Fruit fly (Drosophila melanogaster) whole organism, embryonic: ENCODE results near the gene CG12177.

Source experiments
- ATbp ChIP-seq: fragments of 200-800 bp; sonication (Bioruptor generic); optimal IDR thresholded peaks from 2 replicates; lab custom pipeline; 2017; ENCODE audit warnings: missing biosample characterization, mild to moderate bottlenecking, missing genetic modification characterization, missing genetic modification reagents
- Awh ChIP-seq: fragments of 200-800 bp; sonication (Bioruptor generic); IDR thresholded peaks from 2 replicates; pipeline ENCODE4, ENCODE4 v1.3.6; 2022; ENCODE audit warnings: missing biosample characterization, missing genetic modification characterization
- BEAF-32 ChIP-seq: fragments of 200-800 bp; sonication (Bioruptor generic); optimal IDR thresholded peaks from 3 replicates; lab custom pipeline; 2017; ENCODE audit warnings: missing biosample characterization, missing genetic modification characterization, mild to moderate bottlenecking, moderate library complexity, missing genetic modification reagents
- Bdp1 ChIP-seq: fragments of 200-800 bp; sonication (Bioruptor generic); optimal IDR thresholded peaks from 3 replicates; lab custom pipeline; 2016; ENCODE audit warnings: missing biosample characterization, missing genetic modification characterization
- CG10321 ChIP-seq: fragments of 200-800 bp; sonication (Bioruptor generic); IDR thresholded peaks from 2 replicates; pipeline ENCODE4 v1.3.6; 2022; ENCODE audit warnings: missing biosample characterization, missing genetic modification characterization
- CG10543 ChIP-seq: fragments of 200-800 bp; sonication (Bioruptor generic); optimal IDR thresholded peaks from 3 replicates; lab custom pipeline; 2017; ENCODE audit warnings: missing biosample characterization, mild to moderate bottlenecking, missing genetic modification characterization, moderate library complexity
- CG10565 ChIP-seq: fragments of 200-800 bp; sonication (Bioruptor generic); optimal IDR thresholded peaks from 3 replicates; lab custom pipeline; 2016; ENCODE audit warnings: missing biosample characterization, mild to moderate bottlenecking, missing genetic modification characterization
- CG12071 ChIP-seq: fragments of 200-800 bp; sonication (Bioruptor generic); optimal IDR thresholded peaks from 3 replicates; lab custom pipeline; 2018; ENCODE audit warnings: missing biosample characterization, mild to moderate bottlenecking, missing genetic modification characterization
- CG13287 ChIP-seq: fragments of 200-800 bp; sonication (Bioruptor generic); IDR thresholded peaks from 2 replicates; pipeline ENCODE4 v1.3.6; 2022; ENCODE audit warnings: missing biosample characterization, missing genetic modification characterization; ENCODE audit not compliant: partially characterized antibody
- CG13296 ChIP-seq: fragments of 200-800 bp; sonication (Bioruptor generic); optimal IDR thresholded peaks from 3 replicates; lab custom pipeline; 2018; ENCODE audit warnings: missing biosample characterization, mild to moderate bottlenecking, missing genetic modification characterization
- CG34376 ChIP-seq: fragments of 200-800 bp; sonication (Bioruptor generic); optimal IDR thresholded peaks from 2 replicates; lab custom pipeline; 2018; ENCODE audit warnings: missing biosample characterization, mild to moderate bottlenecking, missing genetic modification characterization
- CG8290 ChIP-seq, 3 experiments: fragments of 200-800 bp; sonication (Bioruptor generic); optimal IDR thresholded peaks; 2 replicates each; lab custom pipeline; 2016 to 2019; ENCODE audit warnings: missing biosample characterization in 3 of 3, missing genetic modification characterization in 3 of 3, mild to moderate bottlenecking in 2 of 3, moderate library complexity in 1 of 3
- D19A ChIP-seq: fragments of 200-800 bp; optimal IDR thresholded peaks from 3 replicates; lab custom pipeline; 2019; ENCODE audit warnings: missing biosample characterization, mild to moderate bottlenecking, missing genetic modification characterization, moderate library complexity
- Deaf1 ChIP-seq: fragments of 200-800 bp; optimal IDR thresholded peaks from 3 replicates; lab custom pipeline; 2019; ENCODE audit warnings: missing biosample characterization, mild to moderate bottlenecking, missing genetic modification characterization, moderate library complexity
- Dref ChIP-seq: fragments of 200-800 bp; sonication (Bioruptor generic); IDR thresholded peaks from 2 replicates; pipeline ENCODE4 v1.3.6; 2022; ENCODE audit warnings: missing biosample characterization, missing genetic modification characterization
- E2f2 ChIP-seq: fragments of 200-800 bp; sonication (Bioruptor generic); IDR thresholded peaks from 2 replicates; pipeline ENCODE4 v1.3.6; 2022; ENCODE audit warnings: missing biosample characterization, missing genetic modification characterization
- Ets65A ChIP-seq: fragments of 200-800 bp; sonication (Bioruptor generic); peaks from one replicate; lab custom pipeline; 2016; ENCODE audit warnings: missing biosample characterization, missing genetic modification characterization
- Fer1 ChIP-seq: fragments of 200-800 bp; sonication (Bioruptor generic); optimal IDR thresholded peaks from 2 replicates; lab custom pipeline; 2017; ENCODE audit warnings: missing biosample characterization, mild to moderate bottlenecking, missing genetic modification characterization
- GATAe ChIP-seq: fragments of 200-800 bp; sonication (Bioruptor generic); conservative IDR thresholded peaks from 2 replicates; pipeline ENCODE4 v1.3.6; 2022; ENCODE audit warnings: missing biosample characterization, missing genetic modification characterization
- Hey ChIP-seq: fragments of 200-800 bp; sonication (Bioruptor generic); optimal IDR thresholded peaks from 3 replicates; lab custom pipeline; 2018; ENCODE audit warnings: missing biosample characterization, mild to moderate bottlenecking, missing genetic modification characterization
- Hr39 ChIP-seq: fragments of >200 bp; optimal IDR thresholded peaks from 2 replicates; lab custom pipeline; 2017
- Med ChIP-seq: fragments of 200-800 bp; sonication (Bioruptor generic); peaks from one replicate; lab custom pipeline; 2016; ENCODE audit warnings: missing biosample characterization, missing genetic modification characterization, mild to moderate bottlenecking, inconsistent platforms, moderate library complexity
- Pdp1 ChIP-seq, 2 experiments: fragments of 200-800 bp; sonication (Bioruptor generic); optimal IDR thresholded peaks; 3 replicates each; lab custom pipeline; 2016; ENCODE audit warnings: missing biosample characterization in 2 of 2, missing genetic modification characterization in 2 of 2, mild to moderate bottlenecking in 1 of 2, moderate library complexity in 1 of 2
- aop ChIP-seq: fragments of 200-800 bp; sonication (Bioruptor generic); IDR thresholded peaks from 2 replicates; pipeline ENCODE4 v1.3.6; 2022; ENCODE audit warnings: missing biosample characterization, missing genetic modification characterization
- cad ChIP-seq: fragments of >200 bp; optimal IDR thresholded peaks from 2 replicates; lab custom pipeline; 2017; ENCODE audit warnings: missing biosample characterization, missing genetic modification characterization
- chif ChIP-seq, 2 experiments: fragments of 200-800 bp; sonication (Bioruptor generic); optimal IDR thresholded peaks; 3 replicates each; lab custom pipeline; 2016; ENCODE audit warnings: missing biosample characterization in 2 of 2, missing genetic modification characterization in 2 of 2
- chinmo ChIP-seq: fragments of 200-800 bp; sonication (Bioruptor generic); IDR thresholded peaks from 4 replicates; pipeline ENCODE4 v1.3.6; 2022; ENCODE audit warnings: missing biosample characterization, missing genetic modification characterization; ENCODE audit not compliant: partially characterized antibody
- croc ChIP-seq: fragments of 200-800 bp; sonication (Bioruptor generic); conservative IDR thresholded peaks from 3 replicates; pipeline ENCODE4 v1.3.6; 2022; ENCODE audit warnings: missing biosample characterization, missing genetic modification characterization
- crol ChIP-seq: fragments of 200-800 bp; sonication (Bioruptor generic); IDR thresholded peaks from 2 replicates; pipeline ENCODE4 v1.3.6; 2022; ENCODE audit warnings: missing biosample characterization, missing genetic modification characterization
- crp ChIP-seq, 2 experiments: fragments of 200-800 bp; sonication (Bioruptor generic); optimal IDR thresholded peaks; 2 replicates in 1 of 2; 3 replicates in 1 of 2; lab custom pipeline; 2017; ENCODE audit warnings: missing biosample characterization in 2 of 2, missing genetic modification characterization in 2 of 2, mild to moderate bottlenecking in 1 of 2, moderate library complexity in 1 of 2
- cwo ChIP-seq: fragments of 200-800 bp; sonication (Bioruptor generic); optimal IDR thresholded peaks from 3 replicates; lab custom pipeline; 2017; ENCODE audit warnings: missing biosample characterization, missing genetic modification characterization, mild to moderate bottlenecking, moderate library complexity, missing genetic modification reagents
- exex ChIP-seq: fragments of 200-800 bp; sonication (Bioruptor generic); optimal IDR thresholded peaks from 4 replicates; lab custom pipeline; 2018; ENCODE audit warnings: missing biosample characterization, mild to moderate bottlenecking, missing genetic modification characterization, moderate library complexity
- gfzf ChIP-seq: fragments of 200-800 bp; sonication (Bioruptor generic); optimal IDR thresholded peaks from 2 replicates; lab custom pipeline; 2016; ENCODE audit warnings: missing biosample characterization, mild to moderate bottlenecking, missing genetic modification characterization, moderate library complexity
- hbn ChIP-seq: fragments of 200-800 bp; sonication (Bioruptor generic); IDR thresholded peaks from 2 replicates; pipeline ENCODE4 v1.3.6; 2022; ENCODE audit warnings: missing biosample characterization, missing genetic modification characterization; ENCODE audit not compliant: partially characterized antibody
- mirr ChIP-seq: fragments of 200-800 bp; sonication (Bioruptor generic); optimal IDR thresholded peaks from 3 replicates; lab custom pipeline; 2018; ENCODE audit warnings: missing biosample characterization, mild to moderate bottlenecking, missing genetic modification characterization
- pzg ChIP-seq: fragments of 200-800 bp; sonication (Bioruptor generic); optimal IDR thresholded peaks from 3 replicates; lab custom pipeline; 2018; ENCODE audit warnings: missing biosample characterization, mild to moderate bottlenecking, missing genetic modification characterization, moderate library complexity
- row ChIP-seq: fragments of 200-800 bp; sonication (Bioruptor generic); IDR thresholded peaks from 3 replicates; pipeline ENCODE4 v1.3.6; 2022; ENCODE audit warnings: missing biosample characterization, missing genetic modification characterization
- run ChIP-seq: fragments of 200-800 bp; sonication (Bioruptor generic); optimal IDR thresholded peaks from 3 replicates; lab custom pipeline; 2018; ENCODE audit warnings: missing biosample characterization, mild to moderate bottlenecking, missing genetic modification characterization
- sd ChIP-seq: fragments of 200-800 bp; sonication (Bioruptor generic); optimal IDR thresholded peaks from 3 replicates; lab custom pipeline; 2018; ENCODE audit warnings: missing biosample characterization, mild to moderate bottlenecking, missing genetic modification characterization, moderate library complexity
- slbo ChIP-seq: fragments of 200-800 bp; sonication (Bioruptor generic); IDR thresholded peaks from 2 replicates; pipeline ENCODE4 v1.3.6; 2022; ENCODE audit warnings: missing biosample characterization, missing genetic modification characterization
- sug ChIP-seq: fragments of 200-800 bp; optimal IDR thresholded peaks from 2 replicates; lab custom pipeline; 2019; ENCODE audit warnings: missing biosample characterization, mild to moderate bottlenecking, missing genetic modification characterization, moderate library complexity
- twi ChIP-seq: fragments of 200-800 bp; optimal IDR thresholded peaks from 2 replicates; lab custom pipeline; 2019; ENCODE audit warnings: missing biosample characterization, mild to moderate bottlenecking, missing genetic modification characterization, moderate library complexity
- z ChIP-seq: fragments of 200-800 bp; sonication (Bioruptor generic); IDR thresholded peaks from 3 replicates; pipeline ENCODE4 v1.3.6; 2022; ENCODE audit warnings: missing biosample characterization, missing genetic modification characterization
- zen2 ChIP-seq: fragments of 200-800 bp; sonication (Bioruptor generic); IDR thresholded peaks from 3 replicates; pipeline ENCODE4 v1.3.6; 2022; ENCODE audit warnings: missing biosample characterization, missing genetic modification characterization; ENCODE audit not compliant: partially characterized antibody
- zfh1 ChIP-seq: fragments of 200-800 bp; sonication (Bioruptor generic); IDR thresholded peaks from 3 replicates; pipeline ENCODE4 v1.3.6; 2022; ENCODE audit warnings: missing biosample characterization, missing genetic modification characterization

Gene CG12177

DNA sequence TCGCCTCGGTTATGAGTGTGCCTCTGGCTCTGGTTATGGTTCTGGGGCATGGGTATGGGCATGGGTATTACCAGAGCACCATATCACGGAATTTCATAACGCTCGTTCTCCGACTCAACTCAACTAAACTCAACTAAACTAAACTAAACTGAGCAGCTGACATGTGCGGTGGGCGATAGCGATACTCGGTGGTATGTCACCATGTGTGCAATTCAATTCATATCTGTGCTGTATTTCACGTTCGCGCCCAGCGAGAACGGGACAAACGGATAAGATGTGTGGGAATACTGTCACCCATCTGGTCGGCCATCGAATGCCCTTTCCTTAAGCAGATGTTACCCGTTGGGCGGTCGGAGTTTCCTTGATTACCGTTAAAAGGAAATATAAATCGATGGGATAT is at the start of gene CG12177:
Gene CG12177, minus strand, starts transcription at position 239 of the 400 bp plus-strand sequence.
- TF ChIP-seq D19A (tag; lab: Kevin White, UChicago) (peak; percentile 87), BEAF-32 (GFP tag; lab: Kevin White, UChicago) (peak; percentile 9), CG13287 (GFP tag; lab: Robert Waterston, UW) (0 out of 2 replicates have a peak, but pooled peaks have one; percentile 13), E2f2 (GFP tag; lab: Robert Waterston, UW) (0 out of 2 replicates have a peak, but pooled peaks have one; percentile 12), exex (peak; percentile 54), CG8290 (GFP tag; optimal IDR thresholded peaks at IDR 0.05; lab: Kevin White, UChicago) (no peak), CG8290 (tag; optimal IDR thresholded peaks at IDR 0.05; lab: Kevin White, UChicago) (peak in 1 of 2 experiments; percentile 41), ATbp (GFP tag; lab: Kevin White, UChicago) (no peak), Deaf1 (tag; lab: Kevin White, UChicago) (peak; percentile 32), pzg (GFP tag; lab: Kevin White, UChicago) (peak; percentile 15), Pdp1 (GFP tag; optimal IDR thresholded peaks at IDR 0.05; lab: Kevin White, UChicago) (peak in 1 of 2 experiments; percentile 66), Hr39 (no peak), CG13296 (peak; percentile 6), CG34376 (GFP tag; lab: Kevin White, UChicago) (peak; percentile 86), CG10543 (GFP tag; lab: Kevin White, UChicago) (peak; percentile 75), cwo (GFP tag; lab: Kevin White, UChicago) (peak; percentile 52), crol (GFP tag; lab: Robert Waterston, UW) (no peak), row (GFP tag; lab: Robert Waterston, UW) (peak; percentile 61), Med (GFP tag; lab: Kevin White, UChicago) (peak; percentile 71), hbn (GFP tag; lab: Robert Waterston, UW) (no peak), slbo (GFP tag; lab: Robert Waterston, UW) (peak; percentile 3; the same call in 1 of the 2 replicates), gfzf (GFP tag; lab: Kevin White, UChicago) (no peak), z (GFP tag; lab: Robert Waterston, UW) (peak; percentile 44; the same call in 1 of the 3 replicates), Ets65A (GFP tag; lab: Kevin White, UChicago) (peak; percentile 37), croc (no peak), sd (tag; lab: Kevin White, UChicago) (peak; percentile 57), twi (tag; lab: Kevin White, UChicago) (peak; percentile 97), run (tag; lab: Kevin White, UChicago) (no peak), chinmo (GFP tag; lab: Robert Waterston, UW) (peak; percentile 7; the same call in 1 of the 4 replicates), Bdp1 (GFP tag; lab: Kevin White, UChicago) (no peak), Fer1 (peak; percentile 7), zfh1 (GFP tag; lab: Robert Waterston, UW) (0 out of 3 replicates have a peak, but pooled peaks have one; percentile 6), CG12071 (GFP tag; lab: Kevin White, UChicago) (no peak), chif (GFP tag; optimal IDR thresholded peaks at IDR 0.05; lab: Kevin White, UChicago) (no peak), crp (GFP tag; optimal IDR thresholded peaks at IDR 0.05; lab: Kevin White, UChicago) (peak in 1 of 2 experiments; percentile 30), CG10565 (no peak), aop (GFP tag; lab: Robert Waterston, UW) (no peak), sug (peak; percentile 73), cad (GFP tag; lab: Kevin White, UChicago) (no peak), CG10321 (GFP tag; lab: Robert Waterston, UW) (peak; percentile 60; the same call in 1 of the 2 replicates), Dref (GFP tag; lab: Robert Waterston, UW) (0 out of 2 replicates have a peak, but pooled peaks have one; percentile 20), zen2 (GFP tag; lab: Robert Waterston, UW) (no peak), GATAe (peak; percentile 21; the same call in 1 of the 2 replicates), mirr (GFP tag; lab: Kevin White, UChicago) (peak; percentile 64), Awh (GFP tag; lab: Robert Waterston, UW) (no peak), Hey (peak; percentile 0)
